Fruit fly (Drosophila melanogaster) whole organism, embryonic: Measurements from ENCODE around the gene Duox.

Source experiments
- CG10462 ChIP-seq: fragments of 200-800 bp; sonication (Bioruptor generic); optimal IDR thresholded peaks from 2 replicates; lab custom pipeline; 2016; ENCODE audit warnings: missing biosample characterization, missing genetic modification characterization
- CG10543 ChIP-seq: fragments of 200-800 bp; sonication (Bioruptor generic); optimal IDR thresholded peaks from 3 replicates; lab custom pipeline; 2017; ENCODE audit warnings: missing biosample characterization, mild to moderate bottlenecking, missing genetic modification characterization, moderate library complexity
- CG11093 ChIP-seq: fragments of 200-800 bp; sonication (Bioruptor generic); IDR thresholded peaks from 3 replicates; pipeline ENCODE4 v1.3.6; 2022; ENCODE audit warnings: missing biosample characterization, missing genetic modification characterization
- CG14710 ChIP-seq: fragments of 200-800 bp; sonication (Bioruptor generic); optimal IDR thresholded peaks from 3 replicates; lab custom pipeline; 2019; ENCODE audit warnings: missing biosample characterization, mild to moderate bottlenecking, missing genetic modification characterization, moderate library complexity
- CG17829 ChIP-seq: fragments of 200-800 bp; optimal IDR thresholded peaks from 2 replicates; lab custom pipeline; 2019; ENCODE audit warnings: missing biosample characterization, mild to moderate bottlenecking, missing genetic modification characterization, moderate library complexity
- CG2116 ChIP-seq: fragments of 200-800 bp; sonication (Bioruptor generic); optimal IDR thresholded peaks from 3 replicates; lab custom pipeline; 2018; ENCODE audit warnings: missing biosample characterization, mild to moderate bottlenecking, missing genetic modification characterization
- CG42726 ChIP-seq: fragments of 200-800 bp; sonication (Bioruptor generic); IDR thresholded peaks from 2 replicates; pipeline ENCODE4 v1.3.6; 2022; ENCODE audit warnings: missing biosample characterization, missing genetic modification characterization; ENCODE audit not compliant: partially characterized antibody
- CG6654 ChIP-seq: fragments of 200-800 bp; sonication (Bioruptor generic); optimal IDR thresholded peaks from 2 replicates; lab custom pipeline; 2017; ENCODE audit warnings: missing biosample characterization, mild to moderate bottlenecking, missing genetic modification characterization
- CG6854 ChIP-seq: fragments of 200-800 bp; sonication (Bioruptor generic); optimal IDR thresholded peaks from 3 replicates; lab custom pipeline; 2017; ENCODE audit warnings: missing biosample characterization, mild to moderate bottlenecking, missing genetic modification characterization
- CG8388 ChIP-seq: fragments of 200-800 bp; sonication (Bioruptor generic); optimal IDR thresholded peaks from 2 replicates; lab custom pipeline; 2019; ENCODE audit warnings: missing biosample characterization, mild to moderate bottlenecking, missing genetic modification characterization, moderate library complexity
- CG8944 ChIP-seq: fragments of 200-800 bp; sonication (Bioruptor generic); optimal IDR thresholded peaks from 3 replicates; lab custom pipeline; 2016; ENCODE audit warnings: missing biosample characterization, missing genetic modification characterization
- CG9876 ChIP-seq: fragments of 200-800 bp; sonication (Bioruptor generic); optimal IDR thresholded peaks from 2 replicates; lab custom pipeline; 2016; ENCODE audit warnings: missing biosample characterization, missing genetic modification characterization
- CkIIα-i1 ChIP-seq: fragments of 200-800 bp; sonication (Bioruptor generic); IDR thresholded peaks from 2 replicates; pipeline ENCODE4 v1.3.6; 2022; ENCODE audit warnings: missing biosample characterization, missing genetic modification characterization
- Dbx ChIP-seq: fragments of 200-800 bp; sonication (Bioruptor generic); IDR thresholded peaks from 3 replicates; pipeline ENCODE4 v1.3.6; 2022; ENCODE audit warnings: missing biosample characterization, missing genetic modification characterization
- Doc3 ChIP-seq: fragments of 200-800 bp; sonication (Bioruptor generic); IDR thresholded peaks from 3 replicates; pipeline ENCODE4 v1.3.6; 2022; ENCODE audit warnings: missing biosample characterization, missing genetic modification characterization; ENCODE audit not compliant: partially characterized antibody
- Gsc ChIP-seq: fragments of 200-800 bp; sonication (Bioruptor generic); IDR thresholded peaks from 2 replicates; pipeline ENCODE4 v1.3.6; 2022; ENCODE audit warnings: missing biosample characterization, missing genetic modification characterization
- HLH4C ChIP-seq: fragments of 200-800 bp; sonication (Bioruptor generic); IDR thresholded peaks from 3 replicates; pipeline ENCODE4 v1.3.6; 2022; ENCODE audit warnings: missing biosample characterization, missing genetic modification characterization; ENCODE audit not compliant: partially characterized antibody
- HLHmδ ChIP-seq: fragments of 200-800 bp; sonication (Bioruptor generic); optimal IDR thresholded peaks from 2 replicates; lab custom pipeline; 2018; ENCODE audit warnings: missing biosample characterization, mild to moderate bottlenecking, missing genetic modification characterization, moderate library complexity
- Hey ChIP-seq: fragments of 200-800 bp; sonication (Bioruptor generic); optimal IDR thresholded peaks from 3 replicates; lab custom pipeline; 2018; ENCODE audit warnings: missing biosample characterization, mild to moderate bottlenecking, missing genetic modification characterization
- HmgZ ChIP-seq: fragments of 200-800 bp; sonication (Bioruptor generic); optimal IDR thresholded peaks from 2 replicates; lab custom pipeline; 2018; ENCODE audit warnings: missing biosample characterization, mild to moderate bottlenecking, missing genetic modification characterization
- Lpt ChIP-seq: fragments of >200 bp; optimal IDR thresholded peaks from 2 replicates; lab custom pipeline; 2018; ENCODE audit warnings: missing biosample characterization, missing genetic modification characterization
- Myb ChIP-seq: fragments of 200-800 bp; sonication (Bioruptor generic); optimal IDR thresholded peaks from 2 replicates; lab custom pipeline; 2016; ENCODE audit warnings: missing biosample characterization, missing genetic modification characterization
- Pdp1 ChIP-seq, 2 experiments: fragments of 200-800 bp; sonication (Bioruptor generic); optimal IDR thresholded peaks; 3 replicates each; lab custom pipeline; 2016; ENCODE audit warnings: missing biosample characterization in 2 of 2, missing genetic modification characterization in 2 of 2, mild to moderate bottlenecking in 1 of 2, moderate library complexity in 1 of 2
- Ptx1 ChIP-seq: fragments of 200-800 bp; sonication (Bioruptor generic); IDR thresholded peaks from 2 replicates; pipeline ENCODE4 v1.3.6; 2022; ENCODE audit warnings: missing biosample characterization, missing genetic modification characterization
- Rx ChIP-seq: fragments of 200-800 bp; sonication (Bioruptor generic); IDR thresholded peaks from 2 replicates; pipeline ENCODE4 v1.3.6; 2022; ENCODE audit warnings: missing biosample characterization, missing genetic modification characterization
- Six4 ChIP-seq: fragments of 200-800 bp; sonication (Bioruptor generic); optimal IDR thresholded peaks from 2 replicates; lab custom pipeline; 2016; ENCODE audit warnings: missing biosample characterization, missing genetic modification characterization
- Usf ChIP-seq: fragments of 200-800 bp; sonication (Bioruptor generic); optimal IDR thresholded peaks from 2 replicates; lab custom pipeline; 2017; ENCODE audit warnings: missing genotype, missing biosample characterization, missing genetic modification characterization
- bab2 ChIP-seq: fragments of 200-800 bp; sonication (Bioruptor generic); optimal IDR thresholded peaks from 2 replicates; lab custom pipeline; 2016; ENCODE audit warnings: missing biosample characterization, missing genetic modification characterization
- da ChIP-seq: fragments of 200-800 bp; sonication (Bioruptor generic); optimal IDR thresholded peaks from 2 replicates; lab custom pipeline; 2016; ENCODE audit warnings: missing biosample characterization, missing genetic modification characterization
- ewg ChIP-seq: fragments of 200-800 bp; sonication (Bioruptor generic); optimal IDR thresholded peaks from 3 replicates; lab custom pipeline; 2017; ENCODE audit warnings: mild to moderate bottlenecking, missing biosample characterization, missing genetic modification reagents, missing genetic modification characterization
- hb ChIP-seq: fragments of 200-800 bp; sonication (Bioruptor generic); IDR thresholded peaks from 3 replicates; pipeline ENCODE4 v1.3.6; 2022; ENCODE audit warnings: missing biosample characterization, missing genetic modification characterization; ENCODE audit not compliant: partially characterized antibody
- hbn ChIP-seq: fragments of 200-800 bp; sonication (Bioruptor generic); IDR thresholded peaks from 2 replicates; pipeline ENCODE4 v1.3.6; 2022; ENCODE audit warnings: missing biosample characterization, missing genetic modification characterization; ENCODE audit not compliant: partially characterized antibody
- her ChIP-seq: fragments of 200-800 bp; sonication (Bioruptor generic); optimal IDR thresholded peaks from 2 replicates; lab custom pipeline; 2016; ENCODE audit warnings: missing biosample characterization, missing genetic modification characterization
- hth ChIP-seq: fragments of >200 bp; optimal IDR thresholded peaks from 2 replicates; lab custom pipeline; 2017; ENCODE audit warnings: inconsistent platforms
- knrl ChIP-seq: fragments of 200-800 bp; sonication (Bioruptor generic); IDR thresholded peaks from 3 replicates; pipeline ENCODE4 v1.3.6; 2022; ENCODE audit warnings: missing biosample characterization, missing genetic modification characterization; ENCODE audit not compliant: partially characterized antibody
- nmo ChIP-seq: fragments of 200-800 bp; sonication (Bioruptor generic); optimal IDR thresholded peaks from 2 replicates; lab custom pipeline; 2018; ENCODE audit warnings: missing biosample characterization, mild to moderate bottlenecking, missing genetic modification characterization, moderate library complexity
- pita ChIP-seq: fragments of 200-800 bp; sonication (Bioruptor generic); optimal IDR thresholded peaks from 2 replicates; lab custom pipeline; 2017; ENCODE audit warnings: missing biosample characterization, mild to moderate bottlenecking, missing genetic modification characterization
- salm ChIP-seq: fragments of 200-800 bp; sonication (Bioruptor generic); optimal IDR thresholded peaks from 2 replicates; lab custom pipeline; 2018; ENCODE audit warnings: missing biosample characterization, mild to moderate bottlenecking, missing genetic modification characterization
- sens ChIP-seq: fragments of 200-800 bp; sonication (Bioruptor generic); peaks from one replicate; lab custom pipeline; 2016; ENCODE audit warnings: missing biosample characterization, missing genetic modification characterization
- slbo ChIP-seq: fragments of 200-800 bp; sonication (Bioruptor generic); IDR thresholded peaks from 2 replicates; pipeline ENCODE4 v1.3.6; 2022; ENCODE audit warnings: missing biosample characterization, missing genetic modification characterization
- sna ChIP-seq: fragments of 200-800 bp; sonication (Bioruptor generic); IDR thresholded peaks from 2 replicates; pipeline ENCODE4 v1.3.6; 2022; ENCODE audit warnings: missing biosample characterization, missing genetic modification characterization; ENCODE audit not compliant: partially characterized antibody
- sob ChIP-seq: fragments of 200-800 bp; sonication (Bioruptor generic); IDR thresholded peaks from 2 replicates; pipeline ENCODE4 v1.3.6; 2022; ENCODE audit warnings: missing biosample characterization, missing genetic modification characterization
- tll ChIP-seq, 2 experiments: fragments of 200-800 bp in 1 of 2; fragments of >200 bp in 1 of 2; sonication (Bioruptor generic) in 1 of 2; optimal IDR thresholded peaks; 2 replicates each; lab custom pipeline; 2017 to 2019; ENCODE audit warnings: missing biosample characterization in 2 of 2, missing genetic modification characterization in 2 of 2, mild to moderate bottlenecking in 1 of 2, moderate library complexity in 1 of 2
- usp ChIP-seq: fragments of >200 bp; optimal IDR thresholded peaks from 2 replicates; lab custom pipeline; 2017; ENCODE audit warnings: missing biosample characterization, missing genetic modification characterization
- z ChIP-seq: fragments of 200-800 bp; sonication (Bioruptor generic); IDR thresholded peaks from 3 replicates; pipeline ENCODE4 v1.3.6; 2022; ENCODE audit warnings: missing biosample characterization, missing genetic modification characterization

Gene Duox

DNA sequence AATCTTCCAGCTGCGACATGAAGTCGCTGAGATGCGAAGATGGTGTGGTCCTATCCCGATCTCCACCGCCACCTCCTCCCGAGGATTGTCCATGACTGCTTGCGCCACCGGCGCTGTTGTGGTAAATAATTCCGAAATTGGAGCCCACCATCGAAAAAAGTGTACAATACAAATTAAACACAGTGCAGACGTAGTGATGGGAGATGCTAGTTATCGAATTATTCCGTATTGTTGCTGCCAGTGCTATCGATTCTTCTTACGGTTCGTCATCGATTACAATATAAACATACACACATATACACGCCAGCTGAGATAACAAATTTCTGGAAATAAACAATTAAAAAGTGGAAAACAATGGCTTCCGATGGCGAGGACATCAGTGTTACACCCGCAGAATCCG lies 62.4 kb downstream of the Duox start, which contains the start of the genes Taf10b and Taf10 (continued):
- TF ChIP-seq CG17829 (tag; lab: Kevin White, UChicago) (peak; percentile 24), pita (GFP tag; lab: Kevin White, UChicago) (no peak), CG10543 (GFP tag; lab: Kevin White, UChicago) (peak; percentile 4), sob (GFP tag; lab: Robert Waterston, UW) (no peak), salm (tag; lab: Kevin White, UChicago) (no peak), nmo (GFP tag; lab: Kevin White, UChicago) (peak; percentile 25), CG2116 (GFP tag; lab: Kevin White, UChicago) (peak; percentile 84), CG11093 (GFP tag; lab: Robert Waterston, UW) (no peak), Six4 (no peak), HmgZ (tag; lab: Kevin White, UChicago) (peak; percentile 36), bab2 (GFP tag; lab: Kevin White, UChicago) (no peak), slbo (GFP tag; lab: Robert Waterston, UW) (no peak), sens (GFP tag; lab: Kevin White, UChicago) (peak; percentile 40), Ptx1 (GFP tag; lab: Robert Waterston, UW) (no peak), CG8388 (GFP tag; lab: Kevin White, UChicago) (peak; percentile 56), hbn (GFP tag; lab: Robert Waterston, UW) (peak; percentile 84), Pdp1 (GFP tag; optimal IDR thresholded peaks at IDR 0.05; lab: Kevin White, UChicago) (peak in 1 of 2 experiments; percentile 30), usp (no peak), Lpt (no peak), knrl (peak; percentile 61; the same call in 2 of the 3 replicates), CG14710 (tag; lab: Kevin White, UChicago) (peak; percentile 45), her (no peak), CG6654 (GFP tag; lab: Kevin White, UChicago) (no peak), CG42726 (GFP tag; lab: Robert Waterston, UW) (peak; percentile 51; the same call in 1 of the 2 replicates), hth (lab: Kevin White, UChicago) (no peak), tll (GFP tag; optimal IDR thresholded peaks at IDR 0.05; lab: Kevin White, UChicago) (no peak), CG9876 (GFP tag; lab: Kevin White, UChicago) (no peak), Hey (no peak), CkIIα-i1 (no peak), Myb (GFP tag; lab: Kevin White, UChicago) (no peak), HLH4C (GFP tag; lab: Robert Waterston, UW) (peak; percentile 93), Rx (GFP tag; lab: Robert Waterston, UW) (no peak), Dbx (GFP tag; lab: Robert Waterston, UW) (no peak), CG10462 (GFP tag; lab: Kevin White, UChicago) (no peak), hb (GFP tag; lab: Robert Waterston, UW) (peak; percentile 79; the same call in 2 of the 3 replicates), HLHmδ (GFP tag; lab: Kevin White, UChicago) (no peak), CG8944 (GFP tag; lab: Kevin White, UChicago) (no peak), CG6854 (no peak), sna (GFP tag; lab: Robert Waterston, UW) (peak; percentile 83), ewg (GFP tag; lab: Kevin White, UChicago) (no peak), Doc3 (GFP tag; lab: Robert Waterston, UW) (peak; percentile 65; the same call in 2 of the 3 replicates), da (GFP tag; lab: Kevin White, UChicago) (no peak), Gsc (no peak), z (GFP tag; lab: Robert Waterston, UW) (no peak), Usf (no peak)
